Worm (Caenorhabditis elegans) whole organism, young adult: Measurements from ENCODE around the gene C55C3.1.

ENCODE experiments used
- Y67H2A.10 ChIP-seq: fragments of 200-800 bp; sonication (Bioruptor generic); conservative IDR thresholded peaks from 2 replicates; pipeline ENCODE4 v1.3.6; 2022; ENCODE audit warnings: missing genetic modification reagents, missing genetic modification characterization, missing compliant biosample characterization
- ceh-58 ChIP-seq: fragments of 200-800 bp; sonication (Bioruptor generic); IDR thresholded peaks from 2 replicates; pipeline ENCODE4 v1.3.6; 2022; ENCODE audit warnings: missing genetic modification characterization, missing compliant biosample characterization
- ceh-91 ChIP-seq: fragments of 200-800 bp; sonication (Bioruptor generic); IDR thresholded peaks from 2 replicates; pipeline ENCODE4 v1.3.6; 2022; ENCODE audit warnings: missing genetic modification reagents, missing genetic modification characterization, missing compliant biosample characterization
- lin-26 ChIP-seq: fragments of 200-800 bp; sonication (Bioruptor generic); IDR thresholded peaks from 2 replicates; pipeline ENCODE4 v1.3.6; 2022; ENCODE audit warnings: missing genetic modification reagents, missing genetic modification characterization, missing compliant biosample characterization
- nhr-90 ChIP-seq: sonication (generic microtip); optimal IDR thresholded peaks from 2 replicates; lab custom pipeline; 2016; ENCODE audit warnings: missing genotype, mild to moderate bottlenecking, missing genetic modification characterization, missing compliant biosample characterization
- unc-62 ChIP-seq: fragments of 150-350 bp; optimal IDR thresholded peaks from 2 replicates; lab custom pipeline; 2014; ENCODE audit warnings: missing biosample characterization, missing genetic modification reagents, missing genetic modification characterization

DNA sequence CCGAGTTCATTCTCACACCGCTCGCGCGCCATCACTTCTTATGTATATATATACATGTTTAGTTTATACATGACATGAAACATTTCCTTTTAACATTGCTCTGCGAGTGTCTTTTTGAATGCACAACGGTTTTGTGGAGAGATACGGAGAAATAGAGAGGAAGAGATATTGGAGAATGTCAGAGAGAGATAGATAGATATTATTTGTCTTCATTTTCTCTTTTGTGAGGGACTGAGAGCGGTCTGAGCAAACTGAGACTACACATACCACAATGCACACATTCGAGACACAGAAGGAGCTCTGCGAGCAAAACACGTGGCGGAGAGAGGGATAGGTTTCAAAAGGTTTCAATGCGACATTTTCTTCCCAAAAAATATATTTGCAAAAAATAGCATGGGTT, 44.4 kb downstream of the C55C3.1 start:
- TF ChIP-seq unc-62 (GFP tag; lab: Kevin White, UChicago) (no peak), Y67H2A.10 (GFP tag; lab: Robert Waterston, UW) (no peak), ceh-58 (GFP tag; lab: Robert Waterston, UW) (no peak), lin-26 (GFP tag; lab: Robert Waterston, UW) (peak; percentile 46; the same call in 1 of the 2 replicates), nhr-90 (no peak), ceh-91 (GFP tag; lab: Robert Waterston, UW) (no peak)
